Fruit fly (Drosophila melanogaster) whole organism, embryonic: ENCODE measurements around the gene CG34136.

Experiments used
- Antp ChIP-seq: fragments of 200-800 bp; sonication (Bioruptor generic); optimal IDR thresholded peaks from 3 replicates; lab custom pipeline; 2016; ENCODE audit warnings: missing biosample characterization, missing genetic modification characterization
- Atf6 ChIP-seq: fragments of 200-800 bp; sonication (Bioruptor generic); IDR thresholded peaks from 2 replicates; pipeline ENCODE4 v1.3.6; 2022; ENCODE audit warnings: missing biosample characterization, missing genetic modification characterization
- CG10543 ChIP-seq: fragments of 200-800 bp; sonication (Bioruptor generic); optimal IDR thresholded peaks from 3 replicates; lab custom pipeline; 2017; ENCODE audit warnings: missing biosample characterization, mild to moderate bottlenecking, missing genetic modification characterization, moderate library complexity
- CG11456 ChIP-seq: fragments of 200-800 bp; sonication (Bioruptor generic); IDR thresholded peaks from 3 replicates; pipeline ENCODE4 v1.3.6; 2022; ENCODE audit warnings: missing biosample characterization, missing genetic modification characterization
- CG12104 ChIP-seq: fragments of 200-800 bp; sonication (Bioruptor generic); optimal IDR thresholded peaks from 3 replicates; lab custom pipeline; 2016; ENCODE audit warnings: missing biosample characterization, missing genetic modification characterization
- CG12155 ChIP-seq: fragments of 200-800 bp; sonication (Bioruptor generic); optimal IDR thresholded peaks from 3 replicates; lab custom pipeline; 2016; ENCODE audit warnings: missing biosample characterization, missing genetic modification characterization
- CG15479 ChIP-seq: fragments of 200-800 bp; sonication (Bioruptor generic); optimal IDR thresholded peaks from 3 replicates; lab custom pipeline; 2019; ENCODE audit warnings: missing biosample characterization, mild to moderate bottlenecking, missing genetic modification characterization, moderate library complexity
- CG4820 ChIP-seq: fragments of 200-800 bp; sonication (Bioruptor generic); optimal IDR thresholded peaks from 3 replicates; lab custom pipeline; 2016; ENCODE audit warnings: missing biosample characterization, missing genetic modification characterization
- CG5245 ChIP-seq: fragments of 200-800 bp; sonication (Bioruptor generic); optimal IDR thresholded peaks from 3 replicates; lab custom pipeline; 2016; ENCODE audit warnings: missing biosample characterization, missing genetic modification characterization
- CG6765 ChIP-seq: fragments of 200-800 bp; sonication (Bioruptor generic); optimal IDR thresholded peaks from 3 replicates; lab custom pipeline; 2017; ENCODE audit warnings: missing biosample characterization, mild to moderate bottlenecking, missing genetic modification characterization
- CG6854 ChIP-seq: fragments of 200-800 bp; sonication (Bioruptor generic); optimal IDR thresholded peaks from 3 replicates; lab custom pipeline; 2017; ENCODE audit warnings: missing biosample characterization, mild to moderate bottlenecking, missing genetic modification characterization
- CG7556 ChIP-seq: fragments of 200-800 bp; sonication (Bioruptor generic); optimal IDR thresholded peaks from 2 replicates; lab custom pipeline; 2017; ENCODE audit warnings: missing biosample characterization, mild to moderate bottlenecking, missing genetic modification characterization
- CG7987 ChIP-seq: fragments of 200-800 bp; sonication (Bioruptor generic); optimal IDR thresholded peaks from 2 replicates; lab custom pipeline; 2018; ENCODE audit warnings: missing biosample characterization, mild to moderate bottlenecking, missing genetic modification characterization, moderate library complexity
- CG8924 ChIP-seq: fragments of 200-800 bp; optimal IDR thresholded peaks from 3 replicates; lab custom pipeline; 2019; ENCODE audit warnings: missing biosample characterization, mild to moderate bottlenecking, missing genetic modification characterization, moderate library complexity
- CTCF ChIP-seq: fragments of 200-800 bp; sonication (Bioruptor generic); optimal IDR thresholded peaks from 2 replicates; lab custom pipeline; 2017; ENCODE audit warnings: missing biosample characterization, mild to moderate bottlenecking, missing genetic modification characterization, moderate library complexity
- Dll ChIP-seq: fragments of 200-800 bp; sonication (Bioruptor generic); IDR thresholded peaks from 4 replicates; pipeline ENCODE4 v1.3.6; 2022; ENCODE audit warnings: missing biosample characterization, missing genetic modification characterization; ENCODE audit not compliant: partially characterized antibody
- Ets97D ChIP-seq: fragments of 200-800 bp; sonication (Bioruptor generic); optimal IDR thresholded peaks from 3 replicates; lab custom pipeline; 2016; ENCODE audit warnings: missing biosample characterization, missing genetic modification characterization
- HHEX ChIP-seq: fragments of 200-800 bp; sonication (Bioruptor generic); optimal IDR thresholded peaks from 3 replicates; lab custom pipeline; 2017; ENCODE audit warnings: missing biosample characterization, mild to moderate bottlenecking, missing genetic modification characterization, missing genetic modification reagents
- Hr51 ChIP-seq, 2 experiments: fragments of 200-800 bp; sonication (Bioruptor generic); optimal IDR thresholded peaks; 2 replicates in 1 of 2; 3 replicates in 1 of 2; lab custom pipeline; 2016 to 2018; ENCODE audit warnings: missing biosample characterization in 2 of 2, missing genetic modification characterization in 2 of 2, mild to moderate bottlenecking in 1 of 2, moderate library complexity in 1 of 2
- Hsf ChIP-seq: fragments of 200-800 bp; sonication (Bioruptor generic); optimal IDR thresholded peaks from 3 replicates; lab custom pipeline; 2016; ENCODE audit warnings: missing biosample characterization, missing genetic modification characterization
- Nf-YB ChIP-seq: fragments of 200-800 bp; sonication (Bioruptor generic); optimal IDR thresholded peaks from 3 replicates; lab custom pipeline; 2019; ENCODE audit warnings: missing biosample characterization, mild to moderate bottlenecking, missing genetic modification characterization, moderate library complexity
- Pdp1 ChIP-seq, 2 experiments: fragments of 200-800 bp; sonication (Bioruptor generic); optimal IDR thresholded peaks; 3 replicates each; lab custom pipeline; 2016; ENCODE audit warnings: missing biosample characterization in 2 of 2, missing genetic modification characterization in 2 of 2, mild to moderate bottlenecking in 1 of 2, moderate library complexity in 1 of 2
- Rfx ChIP-seq: fragments of 200-800 bp; sonication (Bioruptor generic); IDR thresholded peaks from 2 replicates; pipeline ENCODE4 v1.3.6; 2022; ENCODE audit warnings: missing biosample characterization, missing genetic modification characterization
- Ssrp ChIP-seq: fragments of 200-800 bp; sonication (Bioruptor generic); optimal IDR thresholded peaks from 2 replicates; lab custom pipeline; 2018; ENCODE audit warnings: missing biosample characterization, mild to moderate bottlenecking, missing genetic modification characterization, moderate library complexity
- al ChIP-seq: fragments of 200-800 bp; sonication (Bioruptor generic); IDR thresholded peaks from 2 replicates; pipeline ENCODE4 v1.3.6; 2022; ENCODE audit warnings: missing biosample characterization, missing genetic modification characterization
- bsh ChIP-seq, 2 experiments: fragments of 200-800 bp; sonication (Bioruptor generic); optimal IDR thresholded peaks; 2 replicates each; lab custom pipeline; 2017 to 2018; ENCODE audit warnings: mild to moderate bottlenecking in 2 of 2, missing biosample characterization in 2 of 2, missing genetic modification characterization in 2 of 2, moderate library complexity in 1 of 2
- cg ChIP-seq: fragments of 200-800 bp; sonication (Bioruptor generic); optimal IDR thresholded peaks from 3 replicates; lab custom pipeline; 2019; ENCODE audit warnings: missing biosample characterization, mild to moderate bottlenecking, missing genetic modification characterization, moderate library complexity
- chinmo ChIP-seq: fragments of 200-800 bp; sonication (Bioruptor generic); IDR thresholded peaks from 4 replicates; pipeline ENCODE4 v1.3.6; 2022; ENCODE audit warnings: missing biosample characterization, missing genetic modification characterization; ENCODE audit not compliant: partially characterized antibody
- crp ChIP-seq, 2 experiments: fragments of 200-800 bp; sonication (Bioruptor generic); optimal IDR thresholded peaks; 2 replicates in 1 of 2; 3 replicates in 1 of 2; lab custom pipeline; 2017; ENCODE audit warnings: missing biosample characterization in 2 of 2, missing genetic modification characterization in 2 of 2, mild to moderate bottlenecking in 1 of 2, moderate library complexity in 1 of 2
- ewg ChIP-seq: fragments of 200-800 bp; sonication (Bioruptor generic); optimal IDR thresholded peaks from 3 replicates; lab custom pipeline; 2017; ENCODE audit warnings: mild to moderate bottlenecking, missing biosample characterization, missing genetic modification reagents, missing genetic modification characterization
- exex ChIP-seq: fragments of 200-800 bp; sonication (Bioruptor generic); optimal IDR thresholded peaks from 4 replicates; lab custom pipeline; 2018; ENCODE audit warnings: missing biosample characterization, mild to moderate bottlenecking, missing genetic modification characterization, moderate library complexity
- fd102C ChIP-seq: fragments of 200-800 bp; sonication (Bioruptor generic); optimal IDR thresholded peaks from 2 replicates; lab custom pipeline; 2018; ENCODE audit warnings: missing biosample characterization, mild to moderate bottlenecking, missing genetic modification characterization, moderate library complexity
- fru ChIP-seq: fragments of >200 bp; optimal IDR thresholded peaks from 2 replicates; lab custom pipeline; 2017
- hbn ChIP-seq: fragments of 200-800 bp; sonication (Bioruptor generic); IDR thresholded peaks from 2 replicates; pipeline ENCODE4 v1.3.6; 2022; ENCODE audit warnings: missing biosample characterization, missing genetic modification characterization; ENCODE audit not compliant: partially characterized antibody
- hkb ChIP-seq, 2 experiments: fragments of 200-800 bp in 1 of 2; fragments of >200 bp in 1 of 2; sonication (Bioruptor generic) in 1 of 2; IDR thresholded peaks in 1 of 2; optimal IDR thresholded peaks in 1 of 2; 2 replicates each; pipeline versions ENCODE4 v1.3.6 to Lab custom; 2017 to 2022; ENCODE audit warnings: missing biosample characterization in 1 of 2, missing genetic modification characterization in 1 of 2
- ken ChIP-seq: fragments of 200-800 bp; sonication (Bioruptor generic); IDR thresholded peaks from 3 replicates; pipeline ENCODE4 v1.3.6; 2022; ENCODE audit warnings: missing biosample characterization, missing genetic modification characterization
- mld ChIP-seq: fragments of 200-800 bp; sonication (Bioruptor generic); IDR thresholded peaks from 3 replicates; pipeline ENCODE4 v1.3.6; 2022; ENCODE audit warnings: missing biosample characterization, missing genetic modification characterization; ENCODE audit not compliant: partially characterized antibody
- nau ChIP-seq: fragments of 200-800 bp; sonication (Bioruptor generic); optimal IDR thresholded peaks from 3 replicates; lab custom pipeline; 2017; ENCODE audit warnings: missing biosample characterization, mild to moderate bottlenecking, missing genetic modification characterization, missing genetic modification reagents
- odd ChIP-seq: fragments of 200-800 bp; sonication (Bioruptor generic); optimal IDR thresholded peaks from 2 replicates; lab custom pipeline; 2017; ENCODE audit warnings: missing biosample characterization, mild to moderate bottlenecking, missing genetic modification characterization
- run ChIP-seq: fragments of 200-800 bp; sonication (Bioruptor generic); optimal IDR thresholded peaks from 3 replicates; lab custom pipeline; 2018; ENCODE audit warnings: missing biosample characterization, mild to moderate bottlenecking, missing genetic modification characterization
- sens ChIP-seq: fragments of 200-800 bp; sonication (Bioruptor generic); peaks from one replicate; lab custom pipeline; 2016; ENCODE audit warnings: missing biosample characterization, missing genetic modification characterization
- shn ChIP-seq: fragments of 200-800 bp; sonication (Bioruptor generic); optimal IDR thresholded peaks from 3 replicates; lab custom pipeline; 2016; ENCODE audit warnings: missing biosample characterization, missing genetic modification characterization
- tup ChIP-seq: fragments of 200-800 bp; sonication (Bioruptor generic); optimal IDR thresholded peaks from 2 replicates; lab custom pipeline; 2016; ENCODE audit warnings: missing biosample characterization, mild to moderate bottlenecking, missing genetic modification characterization, moderate library complexity
- twi ChIP-seq: fragments of 200-800 bp; optimal IDR thresholded peaks from 2 replicates; lab custom pipeline; 2019; ENCODE audit warnings: missing biosample characterization, mild to moderate bottlenecking, missing genetic modification characterization, moderate library complexity
- vvl ChIP-seq: fragments of 200-800 bp; sonication (Bioruptor generic); IDR thresholded peaks from 2 replicates; pipeline ENCODE4 v1.3.6; 2022; ENCODE audit warnings: missing biosample characterization, missing genetic modification characterization
- wdn ChIP-seq: fragments of 200-800 bp; sonication (Bioruptor generic); IDR thresholded peaks from 2 replicates; pipeline ENCODE4 v1.3.6; 2022; ENCODE audit warnings: missing biosample characterization, missing genetic modification characterization
- zfh1 ChIP-seq: fragments of 200-800 bp; sonication (Bioruptor generic); IDR thresholded peaks from 3 replicates; pipeline ENCODE4 v1.3.6; 2022; ENCODE audit warnings: missing biosample characterization, missing genetic modification characterization
- zfh2 ChIP-seq: fragments of 200-800 bp; sonication (Bioruptor generic); optimal IDR thresholded peaks from 2 replicates; lab custom pipeline; 2016; ENCODE audit warnings: missing biosample characterization, missing genetic modification characterization

CG34136 gene

DNA sequence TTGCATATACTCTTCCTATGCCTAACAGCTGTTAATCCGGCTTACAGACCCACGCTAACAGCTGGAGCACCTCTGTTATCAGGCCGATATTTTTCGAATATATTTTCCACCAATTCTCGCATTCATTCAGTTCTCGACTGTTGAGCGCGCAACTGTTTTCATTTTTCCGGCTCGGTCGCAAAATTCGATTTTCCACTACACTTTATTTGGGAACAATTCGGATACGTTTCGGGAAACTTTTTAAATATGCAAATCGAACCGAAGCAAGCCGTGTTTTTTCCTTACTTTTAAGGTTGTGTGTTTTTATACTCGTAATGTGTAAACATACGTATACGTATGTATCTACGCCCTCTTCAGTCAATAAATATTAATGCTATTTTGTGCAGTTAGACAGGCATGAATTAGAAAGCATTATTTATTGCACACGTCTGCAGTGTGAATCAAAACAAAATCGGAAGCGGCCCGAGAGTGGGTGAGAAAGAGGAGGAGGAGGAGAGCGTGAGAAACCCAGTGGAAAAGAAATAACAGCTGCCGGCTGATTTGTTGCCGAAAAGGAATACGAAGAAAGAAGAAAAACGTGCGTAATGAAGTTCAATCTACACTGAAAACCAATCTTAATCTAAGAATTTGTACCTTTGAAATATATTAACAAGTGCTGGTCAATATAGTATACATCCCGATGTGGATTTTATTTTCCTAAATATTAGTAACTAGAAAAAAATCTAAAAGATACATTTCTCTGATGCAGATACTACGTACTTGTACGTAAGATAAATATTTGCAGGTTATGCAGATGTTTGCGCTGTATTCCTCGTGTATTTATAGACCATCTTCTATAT, 11.1 kb downstream of the CG34136 start (continued):
- TF ChIP-seq CG7987 (GFP tag; lab: Kevin White, UChicago) (no peak), CG4820 (GFP tag; lab: Kevin White, UChicago) (no peak), Antp (GFP tag; lab: Kevin White, UChicago) (no peak), fd102C (GFP tag; lab: Kevin White, UChicago) (no peak), CG5245 (GFP tag; lab: Kevin White, UChicago) (no peak), Ssrp (tag; lab: Kevin White, UChicago) (no peak), sens (GFP tag; lab: Kevin White, UChicago) (peak; percentile 84), CTCF (GFP tag; lab: Kevin White, UChicago) (peak; percentile 1), fru (lab: Kevin White, UChicago) (no peak), CG8924 (tag; lab: Kevin White, UChicago) (no peak), Atf6 (no peak), chinmo (GFP tag; lab: Robert Waterston, UW) (0 out of 4 replicates have a peak, but pooled peaks have one; percentile 30), Nf-YB (no peak), nau (GFP tag; lab: Kevin White, UChicago) (peak; percentile 47), Dll (GFP tag; lab: Robert Waterston, UW) (0 out of 4 replicates have a peak, but pooled peaks have one; percentile 14), CG6854 (GFP tag; lab: Kevin White, UChicago) (no peak), Hsf (GFP tag; lab: Kevin White, UChicago) (no peak), crp (GFP tag; optimal IDR thresholded peaks at IDR 0.05; lab: Kevin White, UChicago) (peak in 1 of 2 experiments; percentile 2), ken (GFP tag; lab: Robert Waterston, UW) (no peak), vvl (GFP tag; lab: Robert Waterston, UW) (peak; percentile 15; the same call in 1 of the 2 replicates), odd (GFP tag; lab: Kevin White, UChicago) (no peak), CG12155 (peak; percentile 5), shn (GFP tag; lab: Kevin White, UChicago) (no peak), hkb (optimal IDR thresholded peaks at IDR 0.05; lab: Kevin White, UChicago) (no peak), hkb (GFP tag; IDR thresholded peaks at IDR 0.05; lab: Robert Waterston, UW) (peak; percentile 26; the same call in 1 of the 2 replicates), run (no peak), HHEX (GFP tag; lab: Kevin White, UChicago) (peak; percentile 31), twi (no peak), wdn (GFP tag; lab: Robert Waterston, UW) (no peak), mld (GFP tag; lab: Robert Waterston, UW) (no peak), ewg (GFP tag; lab: Kevin White, UChicago) (no peak), CG7556 (no peak), zfh2 (GFP tag; lab: Kevin White, UChicago) (no peak), bsh (GFP tag; optimal IDR thresholded peaks at IDR 0.05; lab: Kevin White, UChicago) (peak in 1 of 2 experiments; percentile 37), CG15479 (GFP tag; lab: Kevin White, UChicago) (no peak), CG6765 (GFP tag; lab: Kevin White, UChicago) (no peak), al (GFP tag; lab: Robert Waterston, UW) (no peak), Pdp1 (GFP tag; optimal IDR thresholded peaks at IDR 0.05; lab: Kevin White, UChicago) (peak in 1 of 2 experiments; percentile 31), Rfx (GFP tag; lab: Robert Waterston, UW) (0 out of 2 replicates have a peak, but pooled peaks have one; percentile 24), Hr51 (GFP tag; optimal IDR thresholded peaks at IDR 0.05; lab: Kevin White, UChicago) (peak in 1 of 2 experiments; percentile 32), Ets97D (no peak), CG10543 (GFP tag; lab: Kevin White, UChicago) (no peak), exex (tag; lab: Kevin White, UChicago) (no peak), tup (GFP tag; lab: Kevin White, UChicago) (no peak), CG12104 (GFP tag; lab: Kevin White, UChicago) (no peak), hbn (GFP tag; lab: Robert Waterston, UW) (no peak), CG11456 (GFP tag; lab: Robert Waterston, UW) (no peak), cg (GFP tag; lab: Kevin White, UChicago) (no peak), zfh1 (GFP tag; lab: Robert Waterston, UW) (no peak)
